Worm (Caenorhabditis elegans): ENCODE data around the gene clec-151.

The clec-151 gene

DNA sequence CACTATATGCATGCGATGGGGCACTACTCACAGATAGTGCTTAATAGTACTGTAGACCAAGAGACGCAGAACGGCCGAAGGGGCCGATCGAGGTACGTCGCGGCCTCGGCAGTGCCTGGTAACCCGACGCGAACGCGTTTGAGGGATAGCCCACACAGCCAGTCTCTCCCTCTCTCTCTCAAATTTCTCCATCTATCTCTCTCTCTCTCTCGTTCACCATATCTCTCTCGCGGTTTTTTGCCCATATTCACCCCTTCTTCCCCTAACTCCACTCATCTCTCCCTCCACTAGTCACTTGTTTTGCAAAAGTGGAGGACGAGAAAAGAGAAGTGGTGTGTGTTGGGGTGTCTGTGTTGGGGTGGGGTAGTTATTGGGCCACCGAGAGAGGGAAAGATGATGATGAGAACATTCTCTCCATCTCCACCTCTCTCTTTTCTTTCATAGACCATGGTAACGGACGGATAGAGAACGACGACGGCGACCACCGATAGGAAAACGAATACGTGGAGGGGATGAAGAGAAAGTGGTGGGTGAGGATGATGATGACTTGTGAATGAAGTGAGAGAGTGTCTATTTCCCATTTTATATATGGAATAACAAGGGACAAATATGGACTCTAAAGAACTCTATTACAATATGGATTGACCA is 38.6 kb downstream of the clec-151 start (continued):
- TF ChIP-seq K02D7.2 (tag; optimal IDR thresholded peaks at IDR 0.05), result no peak
- TF ChIP-seq unc-86 (tag; optimal IDR thresholded peaks at IDR 0.05), result no peak
- TF ChIP-seq unc-42 (tag; optimal IDR thresholded peaks at IDR 0.05), result peak; percentile 20
- no peak for TF ChIP-seq sox-4 (tag; optimal IDR thresholded peaks at IDR 0.05)
- TF ChIP-seq ahr-1 (tag; optimal IDR thresholded peaks at IDR 0.05), result no peak
- TF ChIP-seq pha-4 (tag; optimal IDR thresholded peaks at IDR 0.05), result no peak
- no peak for TF ChIP-seq ceh-14 (tag; optimal IDR thresholded peaks at IDR 0.05)
- no peak for TF ChIP-seq hlh-13 (GFP tag; optimal IDR thresholded peaks at IDR 0.05)
- no peak for TF ChIP-seq mec-3 (tag; optimal IDR thresholded peaks at IDR 0.05; ENCODE audit: borderline replicate concordance)
- TF ChIP-seq hlh-6 (tag; optimal IDR thresholded peaks at IDR 0.05), result peak; percentile 81
- TF ChIP-seq lim-6 (tag; optimal IDR thresholded peaks at IDR 0.05), result no peak
- TF ChIP-seq unc-55 (GFP tag; optimal IDR thresholded peaks at IDR 0.05), result peak; percentile 48
- TF ChIP-seq ceh-6 (GFP tag; optimal IDR thresholded peaks at IDR 0.05), result peak; percentile 49
- peak; percentile 60 for TF ChIP-seq hlh-30 (tag; optimal IDR thresholded peaks at IDR 0.05; ENCODE audit: insufficient read depth)
- TF ChIP-seq pag-3 (tag; optimal IDR thresholded peaks at IDR 0.05; ENCODE audit: borderline replicate concordance), result no peak
- no peak for TF ChIP-seq C38D4.7 (GFP tag; optimal IDR thresholded peaks at IDR 0.05)
- TF ChIP-seq Y22D7AL.16 (tag; optimal IDR thresholded peaks at IDR 0.05), result no peak
- peak; percentile 34 for TF ChIP-seq syd-9 (tag; optimal IDR thresholded peaks at IDR 0.05)
- TF ChIP-seq eyg-1 (tag; optimal IDR thresholded peaks at IDR 0.05), result peak; percentile 8
- TF ChIP-seq odd-2 (tag; optimal IDR thresholded peaks at IDR 0.05), result no peak
- TF ChIP-seq npax-4 (tag; optimal IDR thresholded peaks at IDR 0.05), result no peak
- TF ChIP-seq ref-2 (tag; optimal IDR thresholded peaks at IDR 0.05), result peak; percentile 63
- TF ChIP-seq pqm-1 (tag; optimal IDR thresholded peaks at IDR 0.05), result no peak
- TF ChIP-seq ceh-24 (tag; optimal IDR thresholded peaks at IDR 0.05), result no peak
- peak; percentile 27 for TF ChIP-seq ets-4 (tag; optimal IDR thresholded peaks at IDR 0.05)
- no peak; the same call in 1 of the 2 replicates for TF ChIP-seq sox-2 (GFP tag; IDR thresholded peaks at IDR 0.05)
- peak; percentile 33 for TF ChIP-seq elt-2 (tag; optimal IDR thresholded peaks at IDR 0.05)
- TF ChIP-seq pros-1 (tag; optimal IDR thresholded peaks at IDR 0.05), result peak; percentile 68
- no peak for TF ChIP-seq ztf-16 (tag; optimal IDR thresholded peaks at IDR 0.05)
- peak; percentile 48 for TF ChIP-seq sdc-2 (tag; optimal IDR thresholded peaks at IDR 0.05)
- TF ChIP-seq gmeb-2 (tag; optimal IDR thresholded peaks at IDR 0.05), result no peak
- TF ChIP-seq C08G9.2 (tag; optimal IDR thresholded peaks at IDR 0.05), result peak; percentile 26
- no peak for TF ChIP-seq zip-5 (tag; optimal IDR thresholded peaks at IDR 0.05)
- TF ChIP-seq elt-4 (tag; optimal IDR thresholded peaks at IDR 0.05), result no peak
- no peak for TF ChIP-seq K09A11.1 (tag; optimal IDR thresholded peaks at IDR 0.05; ENCODE audit: insufficient read depth)

ce11 chrIII:4668073-4668472 is 39.8 kb downstream of the clec-151 start:
- TF ChIP-seq elt-2 (tag; optimal IDR thresholded peaks at IDR 0.05) (peak; percentile 35), T23F11.4 (GFP tag; optimal IDR thresholded peaks at IDR 0.05) (peak; percentile 7), ceh-19 (GFP tag; optimal IDR thresholded peaks at IDR 0.05) (no peak), ceh-30 (tag; optimal IDR thresholded peaks at IDR 0.05) (no peak), F13H6.1 (tag; optimal IDR thresholded peaks at IDR 0.05) (no peak), ama-1 (optimal IDR thresholded peaks at IDR 0.05) (no peak), hlh-30 (tag; optimal IDR thresholded peaks at IDR 0.05; ENCODE audit: insufficient read depth) (no peak), unc-3 (GFP tag; conservative IDR thresholded peaks at IDR 0.05) (no peak), unc-3 (tag; optimal IDR thresholded peaks at IDR 0.05) (no peak), unc-42 (tag; optimal IDR thresholded peaks at IDR 0.05) (no peak)
